Worm (Caenorhabditis elegans) whole organism, L1 larva: Measurements from ENCODE around the gene Y39A1A.16.

Source experiments
- efl-1 ChIP-seq, 4 experiments: fragments of 150-350 bp; optimal IDR thresholded peaks in 3 of 4; peaks in 1 of 4; 1 replicate in 1 of 4; 2 replicates in 3 of 4; lab custom pipeline; 2014; ENCODE audit warnings: missing biosample characterization in 2 of 4, missing genetic modification characterization in 2 of 4, missing genetic modification reagents in 2 of 4
- fos-1 ChIP-seq: fragments of 150-350 bp; optimal IDR thresholded peaks from 2 replicates; lab custom pipeline; 2014; ENCODE audit warnings: missing biosample characterization, missing genetic modification characterization
- jun-1 ChIP-seq: fragments of 150-350 bp; optimal IDR thresholded peaks from 2 replicates; lab custom pipeline; 2014; ENCODE audit warnings: missing biosample characterization, missing genetic modification reagents, missing genetic modification characterization
- nhr-20 ChIP-seq: sonication (generic microtip); optimal IDR thresholded peaks from 2 replicates; lab custom pipeline; 2016; ENCODE audit warnings: mild to moderate bottlenecking, missing genetic modification characterization, missing compliant biosample characterization

ce11 chrIII:10714541-10714940 lies 35.5 kb downstream of the Y39A1A.16 start:
- TF ChIP-seq jun-1 (tag; lab: Kevin White, UChicago) (no peak), fos-1 (tag; lab: Kevin White, UChicago) (no peak), efl-1 (optimal IDR thresholded peaks at IDR 0.05; lab: Kevin White, UChicago) (no peak), efl-1 (GFP tag; optimal IDR thresholded peaks at IDR 0.05 in 1 of 2; lab: Kevin White, UChicago) (no peak), nhr-20 (tag; lab: Kevin White, UChicago) (no peak)
